Worm (Caenorhabditis elegans): ENCODE measurements around the gene Y55F3AM.13.
A peak's percentile ranks its signal among the peaks of the same experiment; 100 is the strongest.
"Not testable (repeated sequence)": the region's sequence is repeated elsewhere in the genome, so short reads cannot be mapped to it uniquely, and the experiment has no call there.

The Y55F3AM.13 gene

DNA sequence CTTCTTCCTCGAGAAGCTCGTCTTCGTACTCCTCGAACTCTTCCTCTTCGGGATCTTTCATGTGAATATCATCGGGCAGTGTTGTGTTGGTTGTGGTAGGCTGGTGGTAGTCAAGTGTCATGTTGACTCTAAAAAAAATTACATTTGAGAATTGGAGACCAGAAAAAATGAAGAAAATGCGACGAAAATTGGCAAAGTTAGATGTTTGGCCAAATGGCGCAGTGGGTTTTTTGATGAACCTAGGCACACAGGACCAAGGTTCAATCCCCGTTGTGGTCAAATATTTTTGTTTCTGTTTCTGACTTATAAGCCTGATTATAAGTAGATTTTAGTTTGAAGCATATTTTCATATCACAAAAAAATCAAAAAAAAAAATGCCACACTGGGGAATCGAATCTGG is 6.9 kb upstream of the Y55F3AM.13 start:
- TF ChIP-seq egl-5 (tag; optimal IDR thresholded peaks at IDR 0.05) (no peak), fkh-10 (GFP tag; optimal IDR thresholded peaks at IDR 0.05) (no peak), nhr-12 (tag; optimal IDR thresholded peaks at IDR 0.05) (no peak), unc-62 (GFP tag; optimal IDR thresholded peaks at IDR 0.05) (no peak), zag-1 (tag; optimal IDR thresholded peaks at IDR 0.05) (no peak), jun-1 (tag; optimal IDR thresholded peaks at IDR 0.05) (no peak), ztf-11 (tag; optimal IDR thresholded peaks at IDR 0.05) (no peak), mdl-1 (tag; optimal IDR thresholded peaks at IDR 0.05) (no peak), nhr-25 (tag; optimal IDR thresholded peaks at IDR 0.05) (no peak), nhr-77 (tag; optimal IDR thresholded peaks at IDR 0.05) (no peak), aly-2 (tag; optimal IDR thresholded peaks at IDR 0.05) (no peak), lin-15B (tag; optimal IDR thresholded peaks at IDR 0.05) (no peak), hmg-11 (tag; optimal IDR thresholded peaks at IDR 0.05) (no peak), nhr-11 (tag; optimal IDR thresholded peaks at IDR 0.05) (no peak), ceh-9 (tag; optimal IDR thresholded peaks at IDR 0.05) (no peak)

DNA sequence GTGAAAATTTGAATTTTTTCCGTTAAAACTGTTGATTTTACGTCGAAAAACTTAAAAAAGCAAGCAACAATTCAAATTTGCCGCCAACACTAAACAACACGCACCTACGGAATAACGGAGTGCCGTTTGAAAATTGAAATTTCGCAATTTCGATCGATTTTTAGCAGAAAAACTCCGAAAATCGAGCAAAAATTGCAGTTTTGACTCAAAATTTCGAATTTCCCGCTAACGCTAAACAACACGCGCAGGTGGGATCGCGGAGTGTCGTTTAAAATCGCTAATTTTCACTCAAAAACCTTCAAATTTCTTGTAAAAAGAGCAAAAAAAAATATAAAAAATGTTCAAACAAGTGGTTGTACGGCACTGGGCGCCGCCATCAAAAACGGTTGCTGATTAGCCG is 2.4 kb upstream of the Y55F3AM.13 start:
- no peak for TF ChIP-seq hmg-11 (tag; optimal IDR thresholded peaks at IDR 0.05)

DNA sequence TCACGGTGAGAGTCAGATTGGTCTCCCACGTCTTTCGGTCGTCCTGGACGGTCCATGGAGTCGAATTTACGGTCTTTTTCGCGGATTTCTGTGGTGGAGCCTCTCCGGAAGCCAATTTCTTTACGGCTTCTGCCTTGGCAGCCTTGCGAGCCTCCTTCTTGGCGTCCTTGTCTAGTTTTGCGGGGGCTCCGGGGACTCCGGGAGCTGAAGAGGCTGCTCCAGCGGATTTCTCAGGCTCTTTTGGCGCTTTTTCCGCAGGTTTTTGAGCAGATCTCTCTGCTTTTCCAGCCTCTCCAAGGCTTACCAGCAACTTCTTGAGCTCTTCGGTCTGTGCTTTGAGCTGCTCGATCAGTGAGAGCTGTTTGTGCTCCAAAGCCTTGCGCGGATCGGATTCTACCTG is 379 bp downstream of the Y55F3AM.13 start:
- no peak for TF ChIP-seq fos-1 (tag; optimal IDR thresholded peaks at IDR 0.05)
- TF ChIP-seq nhr-67 (tag; optimal IDR thresholded peaks at IDR 0.05), result no peak

- peak; percentile 95 for TF ChIP-seq R02D3.7 (tag; optimal IDR thresholded peaks at IDR 0.05)
- TF ChIP-seq nhr-43 (tag; optimal IDR thresholded peaks at IDR 0.05; ENCODE audit: poor library complexity, severe bottlenecking), result no peak
- peak; percentile 12 for TF ChIP-seq ama-1 (optimal IDR thresholded peaks at IDR 0.05)
- TF ChIP-seq pha-4 (tag; optimal IDR thresholded peaks at IDR 0.05), result peak; percentile 45
- TF ChIP-seq fkh-2 (tag; optimal IDR thresholded peaks at IDR 0.05), result no peak
- TF ChIP-seq hmg-11 (tag; optimal IDR thresholded peaks at IDR 0.05), result peak; percentile 2
- TF ChIP-seq lin-15B (tag; optimal IDR thresholded peaks at IDR 0.05), result peak; percentile 64
- peak; percentile 21 for TF ChIP-seq nfya-1 (tag; optimal IDR thresholded peaks at IDR 0.05; ENCODE audit: insufficient read depth)
- peak; percentile 3 for TF ChIP-seq nhr-25 (tag; optimal IDR thresholded peaks at IDR 0.05)
Observed at ce11 chrIV:1054736-1055135, 1.4 kb downstream of the Y55F3AM.13 start, which contains the start of gene dcap-1. TSS of gene dcap-1 (minus strand) at chrIV:1054794.

ce11 chrIV:1053989-1054388 is 2.1 kb downstream of the Y55F3AM.13 start:
- no peak for TF ChIP-seq ama-1 (optimal IDR thresholded peaks at IDR 0.05)

ce11 chrIV:1051636-1052133 is 4.4 kb downstream of the Y55F3AM.13 start, which contains the start of gene Y55F3AM.21:
TSS of gene Y55F3AM.21 (minus strand) at chrIV:1051686.
- TF ChIP-seq nhr-12, elt-1, nhr-76 (tag; optimal IDR thresholded peaks at IDR 0.05): not testable (repeated sequence)

ce11 chrIV:1046996-1047395 is 9.1 kb downstream of the Y55F3AM.13 start:
- no peak for TF ChIP-seq elt-1 (tag; optimal IDR thresholded peaks at IDR 0.05)
- TF ChIP-seq R02D3.7 (tag; optimal IDR thresholded peaks at IDR 0.05), result no peak
- peak; percentile 53 for TF ChIP-seq ceh-28 (tag; optimal IDR thresholded peaks at IDR 0.05)

DNA sequence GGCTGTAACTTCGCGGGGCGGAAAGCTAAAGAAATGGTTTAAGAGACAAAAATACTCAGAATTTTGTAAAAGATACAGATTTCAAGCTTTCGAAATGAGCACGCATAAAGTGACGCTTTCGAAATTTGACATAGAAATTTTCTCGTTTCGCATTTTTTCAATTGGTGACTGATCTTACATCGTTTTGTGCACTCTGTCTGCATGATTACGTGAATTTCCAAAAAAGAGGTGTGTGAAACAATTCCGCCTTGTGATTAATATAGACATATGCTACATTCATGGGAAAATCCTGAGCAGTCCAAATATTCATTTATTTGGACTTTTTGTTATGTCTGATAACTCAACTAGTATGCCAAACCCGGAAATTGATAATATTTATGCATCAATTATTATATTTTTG is 10.4 kb downstream of the Y55F3AM.13 start, which contains the start of gene srx-12:
Gene srx-12 (plus strand): TSS at position 301 of the 400 bp plus-strand sequence.
- TF ChIP-seq pqm-1 (tag; optimal IDR thresholded peaks at IDR 0.05) (no peak), elt-1 (tag; optimal IDR thresholded peaks at IDR 0.05) (no peak), ceh-16 (tag; optimal IDR thresholded peaks at IDR 0.05) (no peak), egl-5 (tag; optimal IDR thresholded peaks at IDR 0.05) (no peak), pha-4 (tag; optimal IDR thresholded peaks at IDR 0.05) (no peak), nhr-43 (tag; optimal IDR thresholded peaks at IDR 0.05; ENCODE audit: poor library complexity, severe bottlenecking) (no peak), lin-39 (tag; optimal IDR thresholded peaks at IDR 0.05) (no peak), nhr-23 (tag; optimal IDR thresholded peaks at IDR 0.05) (no peak), eor-1 (tag; optimal IDR thresholded peaks at IDR 0.05) (no peak), nhr-67 (tag; optimal IDR thresholded peaks at IDR 0.05) (no peak)

All from whole organism, L3 larva.